Fruit fly (Drosophila melanogaster) whole organism, prepupa: ENCODE measurements around the gene CG4174.

ENCODE experiments used
- CG10631 ChIP-seq: fragments of 200-800 bp; sonication (Bioruptor generic); optimal IDR thresholded peaks from 2 replicates; lab custom pipeline; 2016; ENCODE audit warnings: missing biosample characterization, missing genetic modification characterization
- CG1621 ChIP-seq: fragments of 200-800 bp; sonication (Bioruptor generic); optimal IDR thresholded peaks from 3 replicates; lab custom pipeline; 2018; ENCODE audit warnings: missing biosample characterization, mild to moderate bottlenecking, missing genetic modification characterization
- CG16779 ChIP-seq: fragments of 200-800 bp; sonication (Bioruptor generic); optimal IDR thresholded peaks from 3 replicates; lab custom pipeline; 2017; ENCODE audit warnings: missing biosample characterization, mild to moderate bottlenecking, missing genetic modification characterization
- CG3032 ChIP-seq: fragments of 200-800 bp; optimal IDR thresholded peaks from 2 replicates; lab custom pipeline; 2019; ENCODE audit warnings: missing biosample characterization, mild to moderate bottlenecking, missing genetic modification characterization, moderate library complexity
- CG32006 ChIP-seq: fragments of 200-800 bp; sonication (Bioruptor generic); optimal IDR thresholded peaks from 3 replicates; lab custom pipeline; 2017; ENCODE audit warnings: missing biosample characterization, mild to moderate bottlenecking, missing genetic modification characterization
- CG3919 ChIP-seq: fragments of 200-800 bp; sonication (Bioruptor generic); optimal IDR thresholded peaks from 3 replicates; lab custom pipeline; 2016; ENCODE audit warnings: missing biosample characterization, missing genetic modification characterization
- CG4318 ChIP-seq: fragments of 200-800 bp; sonication (Bioruptor generic); optimal IDR thresholded peaks from 3 replicates; lab custom pipeline; 2017; ENCODE audit warnings: missing biosample characterization, mild to moderate bottlenecking, missing genetic modification characterization
- CG6163 ChIP-seq: fragments of 200-800 bp; sonication (Bioruptor generic); IDR thresholded peaks from 3 replicates; pipeline ENCODE4 v1.3.6; 2022; ENCODE audit warnings: missing biosample characterization, missing genetic modification characterization
- CG6792 ChIP-seq: fragments of 200-800 bp; sonication (Bioruptor generic); optimal IDR thresholded peaks from 3 replicates; lab custom pipeline; 2016; ENCODE audit warnings: missing biosample characterization, missing genetic modification characterization
- CG6854 ChIP-seq: fragments of 200-800 bp; sonication (Bioruptor generic); optimal IDR thresholded peaks from 2 replicates; lab custom pipeline; 2017; ENCODE audit warnings: missing biosample characterization, mild to moderate bottlenecking, missing genetic modification characterization
- CG8119 ChIP-seq: fragments of 200-800 bp; sonication (Bioruptor generic); IDR thresholded peaks from 3 replicates; pipeline ENCODE4 v1.3.6; 2022; ENCODE audit warnings: missing biosample characterization, missing genetic modification characterization
- CG8319 ChIP-seq: fragments of 200-800 bp; sonication (Bioruptor generic); optimal IDR thresholded peaks from 3 replicates; lab custom pipeline; 2016; ENCODE audit warnings: missing biosample characterization, missing genetic modification characterization
- CG9139 ChIP-seq: fragments of 200-800 bp; sonication (Bioruptor generic); optimal IDR thresholded peaks from 3 replicates; lab custom pipeline; 2017; ENCODE audit warnings: missing biosample characterization, mild to moderate bottlenecking, missing genetic modification characterization
- Eip75B ChIP-seq: fragments of 200-800 bp; sonication (Bioruptor generic); optimal IDR thresholded peaks from 3 replicates; lab custom pipeline; 2016; ENCODE audit warnings: missing biosample characterization, missing genetic modification characterization
- Eip78C ChIP-seq: fragments of 200-800 bp; sonication (Bioruptor generic); peaks from one replicate; lab custom pipeline; 2016; ENCODE audit warnings: missing biosample characterization, missing genetic modification characterization
- Eip93F ChIP-seq: fragments of 200-800 bp; sonication (Bioruptor generic); optimal IDR thresholded peaks from 2 replicates; lab custom pipeline; 2016; ENCODE audit warnings: missing biosample characterization, mild to moderate bottlenecking, missing genetic modification characterization
- Ets21C ChIP-seq: fragments of 200-800 bp; sonication (Bioruptor generic); optimal IDR thresholded peaks from 3 replicates; lab custom pipeline; 2016; ENCODE audit warnings: missing biosample characterization, missing genetic modification characterization
- Gug ChIP-seq: fragments of 200-800 bp; sonication (Bioruptor generic); IDR thresholded peaks from 2 replicates; pipeline ENCODE4 v1.3.6; 2022; ENCODE audit warnings: missing biosample characterization, missing genetic modification characterization
- Met ChIP-seq: fragments of 200-800 bp; sonication (Bioruptor generic); optimal IDR thresholded peaks from 3 replicates; lab custom pipeline; 2016; ENCODE audit warnings: missing biosample characterization, missing genetic modification characterization
- OdsH ChIP-seq: fragments of 200-800 bp; sonication (Bioruptor generic); optimal IDR thresholded peaks from 3 replicates; lab custom pipeline; 2016; ENCODE audit warnings: missing biosample characterization, missing genetic modification characterization
- Sox102F ChIP-seq: fragments of 200-800 bp; sonication (Bioruptor generic); optimal IDR thresholded peaks from 2 replicates; lab custom pipeline; 2016; ENCODE audit warnings: missing biosample characterization, mild to moderate bottlenecking, missing genetic modification characterization
- Sox14 ChIP-seq: fragments of 200-800 bp; sonication (Bioruptor generic); optimal IDR thresholded peaks from 3 replicates; lab custom pipeline; 2016; ENCODE audit warnings: missing biosample characterization, missing genetic modification characterization
- Sox15 ChIP-seq: fragments of 200-800 bp; sonication (Bioruptor generic); optimal IDR thresholded peaks from 3 replicates; lab custom pipeline; 2016; ENCODE audit warnings: missing biosample characterization, missing genetic modification characterization
- achi ChIP-seq: fragments of 200-800 bp; sonication (Bioruptor generic); optimal IDR thresholded peaks from 3 replicates; lab custom pipeline; 2016; ENCODE audit warnings: missing biosample characterization, missing genetic modification characterization
- cyc ChIP-seq: fragments of 200-800 bp; sonication (Bioruptor generic); optimal IDR thresholded peaks from 3 replicates; lab custom pipeline; 2016; ENCODE audit warnings: missing biosample characterization, missing genetic modification characterization
- dsx ChIP-seq: fragments of 200-800 bp; optimal IDR thresholded peaks from 3 replicates; lab custom pipeline; 2019; ENCODE audit warnings: missing biosample characterization, mild to moderate bottlenecking, missing genetic modification characterization, moderate library complexity; ENCODE audit not compliant: poor library complexity, severe bottlenecking
- eg ChIP-seq: fragments of 200-800 bp; sonication (Bioruptor generic); IDR thresholded peaks from 3 replicates; pipeline ENCODE4 v1.3.6; 2022; ENCODE audit warnings: missing biosample characterization, missing genetic modification characterization
- esn ChIP-seq: fragments of 200-800 bp; sonication (Bioruptor generic); optimal IDR thresholded peaks from 2 replicates; lab custom pipeline; 2016; ENCODE audit warnings: missing biosample characterization, mild to moderate bottlenecking, missing genetic modification characterization, moderate library complexity
- fkh ChIP-seq: fragments of 200-800 bp; sonication (Bioruptor generic); optimal IDR thresholded peaks from 3 replicates; lab custom pipeline; 2017; ENCODE audit warnings: missing biosample characterization, mild to moderate bottlenecking, missing genetic modification characterization, moderate library complexity
- lz ChIP-seq: fragments of 200-800 bp; sonication (Bioruptor generic); optimal IDR thresholded peaks from 3 replicates; lab custom pipeline; 2016; ENCODE audit warnings: missing biosample characterization, missing genetic modification characterization
- net ChIP-seq: fragments of 200-800 bp; sonication (Bioruptor generic); optimal IDR thresholded peaks from 3 replicates; lab custom pipeline; 2016; ENCODE audit warnings: missing biosample characterization, missing genetic modification characterization
- salr ChIP-seq, 2 experiments: fragments of 200-800 bp; sonication (Bioruptor generic); optimal IDR thresholded peaks; 3 replicates each; lab custom pipeline; 2016 to 2018; ENCODE audit warnings: missing biosample characterization in 2 of 2, missing genetic modification characterization in 2 of 2, mild to moderate bottlenecking in 1 of 2
- spab ChIP-seq: fragments of 200-800 bp; sonication (Bioruptor generic); optimal IDR thresholded peaks from 2 replicates; lab custom pipeline; 2017; ENCODE audit warnings: missing biosample characterization, mild to moderate bottlenecking, missing genetic modification characterization, missing genetic modification reagents
- ss ChIP-seq, 2 experiments: fragments of 200-800 bp; sonication (Bioruptor generic); optimal IDR thresholded peaks; 2 replicates in 1 of 2; 3 replicates in 1 of 2; lab custom pipeline; 2017 to 2018; ENCODE audit warnings: mild to moderate bottlenecking in 2 of 2, missing biosample characterization in 2 of 2, missing genetic modification characterization in 2 of 2, moderate library complexity in 1 of 2
- svp ChIP-seq: fragments of 200-800 bp; sonication (Bioruptor generic); peaks from one replicate; lab custom pipeline; 2016; ENCODE audit warnings: missing biosample characterization, missing genetic modification characterization
- topi ChIP-seq: fragments of 200-800 bp; sonication (Bioruptor generic); optimal IDR thresholded peaks from 3 replicates; lab custom pipeline; 2016; ENCODE audit warnings: missing biosample characterization, missing genetic modification characterization

CG4174 gene

DNA sequence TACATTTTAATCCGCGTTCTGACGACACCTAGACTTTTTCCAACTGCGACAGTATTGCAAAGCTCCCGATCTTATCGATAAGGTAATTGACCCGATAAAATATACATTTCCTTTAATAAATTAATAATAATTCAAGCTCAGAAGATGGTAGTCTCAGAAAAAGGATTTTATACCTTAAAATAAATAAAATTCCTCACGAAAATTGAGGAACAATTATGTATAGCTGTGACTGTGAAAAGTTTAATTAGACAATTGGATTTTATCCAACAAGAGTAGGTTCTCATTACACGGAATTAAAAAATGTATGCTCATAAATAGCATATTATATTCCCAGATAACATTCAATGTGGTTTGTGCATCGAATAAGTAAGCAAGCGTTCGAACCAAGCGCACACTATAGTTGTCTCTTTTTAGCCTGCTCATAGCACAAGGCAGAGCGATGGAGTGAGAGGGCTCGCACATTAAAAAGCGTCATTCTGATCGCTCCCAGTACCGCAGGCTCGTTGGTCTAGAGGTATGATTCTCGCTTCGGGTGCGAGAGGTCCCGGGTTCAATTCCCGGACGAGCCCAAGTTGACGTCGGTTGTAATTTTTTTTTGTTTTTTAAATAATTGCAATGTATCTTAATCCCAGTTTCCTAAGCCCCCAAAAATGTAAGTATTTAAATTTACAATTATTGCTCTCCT, at the start of gene CG4174, which contains the start of gene CG13380:
Gene CG4174, minus strand, starts transcription at position 51 of the 685 bp plus-strand sequence.
Gene CG13380, minus strand, starts transcription at position 51 of the 685 bp plus-strand sequence.
- TF ChIP-seq CG8119 (GFP tag; lab: Robert Waterston, UW) (no peak), svp (GFP tag; lab: Kevin White, UChicago) (peak; percentile 67)
- TF ChIP-seq, all 60 proteins: peak for 1

DNA sequence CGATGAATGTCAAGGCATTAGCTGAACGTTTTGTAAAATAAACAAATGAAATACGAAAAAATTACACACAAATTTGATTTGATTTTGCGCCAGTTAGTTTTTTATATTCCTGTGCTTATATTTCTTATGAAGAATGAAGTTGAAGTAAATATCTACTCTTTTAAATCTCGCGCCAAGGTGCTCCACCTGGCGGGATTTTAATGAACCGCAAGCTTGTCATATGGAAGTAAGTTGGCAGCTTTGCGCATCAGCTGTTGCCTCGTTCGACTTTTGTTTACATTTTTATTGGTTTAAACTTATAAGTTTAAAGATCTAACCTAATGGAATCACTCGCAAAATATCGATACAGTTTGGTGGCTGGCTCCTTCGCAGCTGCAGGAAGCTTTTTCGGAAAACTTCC, 49.4 kb upstream of the CG4174 start, which contains the start of gene CG42495:
Gene CG42495, plus strand, starts transcription at position 247 of the 400 bp plus-strand sequence.
- TF ChIP-seq cyc (GFP tag; lab: Kevin White, UChicago) (peak; percentile 2), esn (GFP tag; lab: Kevin White, UChicago) (peak; percentile 7), CG8319 (GFP tag; lab: Kevin White, UChicago) (no peak), Eip78C (GFP tag; lab: Kevin White, UChicago) (peak; percentile 45), CG3032 (tag; lab: Kevin White, UChicago) (no peak), fkh (GFP tag; lab: Kevin White, UChicago) (peak; percentile 87), Sox14 (GFP tag; lab: Kevin White, UChicago) (peak; percentile 45), svp (GFP tag; lab: Kevin White, UChicago) (peak; percentile 79), CG1621 (tag; lab: Kevin White, UChicago) (no peak), achi (GFP tag; lab: Kevin White, UChicago) (peak; percentile 11), CG3919 (no peak), spab (GFP tag; lab: Kevin White, UChicago) (no peak), Ets21C (GFP tag; lab: Kevin White, UChicago) (no peak)

DNA sequence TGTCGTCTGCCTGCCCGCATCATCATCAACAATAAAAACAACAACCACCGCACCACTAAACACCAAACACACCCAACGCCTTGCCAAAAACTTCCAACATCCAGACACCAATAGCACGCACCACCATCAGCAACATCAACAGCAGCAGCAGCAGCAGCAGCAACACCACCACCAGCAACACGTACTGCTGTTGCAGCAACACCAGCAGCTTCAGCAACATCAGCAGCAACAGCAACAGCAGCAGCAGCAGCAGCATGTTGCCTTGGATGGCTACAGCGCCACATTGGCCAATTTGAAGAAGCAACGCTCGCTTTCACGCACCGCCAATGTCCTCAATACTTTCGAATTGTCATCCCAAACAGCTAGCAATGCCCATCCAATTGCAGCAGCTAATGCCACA, 47.9 kb upstream of the CG4174 start:
- no peak for TF ChIP-seq topi
- peak; percentile 35 for TF ChIP-seq CG3919

DNA sequence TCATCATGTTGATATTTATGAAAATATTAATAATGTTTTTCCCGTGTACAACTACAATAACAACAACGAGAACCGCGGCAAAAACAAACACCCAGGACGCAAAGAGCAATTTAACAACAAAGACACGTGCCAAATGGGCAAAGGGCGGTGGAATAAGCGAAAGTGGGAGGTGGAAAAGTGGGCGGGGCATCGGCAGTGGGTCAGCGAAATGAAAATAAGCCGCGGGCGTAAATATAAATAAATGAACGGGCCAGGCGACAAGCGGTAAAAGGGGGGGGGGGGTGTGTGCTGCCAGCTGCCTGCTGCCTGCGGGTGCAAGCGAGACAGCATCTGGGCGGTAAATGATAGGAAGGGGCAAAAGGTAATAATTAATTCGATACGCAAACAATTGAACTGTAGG, 36.0 kb upstream of the CG4174 start:
- TF ChIP-seq fkh (GFP tag; lab: Kevin White, UChicago) (peak; percentile 10), ss (GFP tag; optimal IDR thresholded peaks at IDR 0.05; lab: Kevin White, UChicago) (no peak), Eip78C (GFP tag; lab: Kevin White, UChicago) (peak; percentile 30), Eip93F (GFP tag; lab: Kevin White, UChicago) (no peak), OdsH (no peak)

DNA sequence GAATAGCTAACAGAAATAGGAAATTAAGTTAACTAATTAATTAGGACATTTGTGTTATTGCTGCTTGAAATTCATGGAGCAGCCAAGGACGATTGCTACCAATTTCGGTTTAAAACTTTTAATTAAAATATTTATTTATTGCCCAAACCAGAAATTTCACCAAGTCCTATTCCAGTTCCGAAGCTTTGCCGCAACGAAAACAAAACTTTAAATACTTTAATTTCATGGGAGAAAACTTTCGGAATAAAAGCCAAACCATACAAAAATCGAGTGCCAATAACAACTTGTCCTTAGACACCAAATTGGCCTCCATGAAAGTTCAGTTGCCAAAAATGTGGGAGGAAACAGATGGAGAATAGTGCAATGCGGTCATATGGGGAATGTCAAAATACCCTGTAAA, 25.5 kb upstream of the CG4174 start:
- no peak for TF ChIP-seq CG3032 (tag; lab: Kevin White, UChicago)
- no peak for TF ChIP-seq achi (GFP tag; lab: Kevin White, UChicago)
- TF ChIP-seq Met (GFP tag; lab: Kevin White, UChicago): no peak
- TF ChIP-seq lz (GFP tag; lab: Kevin White, UChicago): no peak
- TF ChIP-seq CG3919: no peak

DNA sequence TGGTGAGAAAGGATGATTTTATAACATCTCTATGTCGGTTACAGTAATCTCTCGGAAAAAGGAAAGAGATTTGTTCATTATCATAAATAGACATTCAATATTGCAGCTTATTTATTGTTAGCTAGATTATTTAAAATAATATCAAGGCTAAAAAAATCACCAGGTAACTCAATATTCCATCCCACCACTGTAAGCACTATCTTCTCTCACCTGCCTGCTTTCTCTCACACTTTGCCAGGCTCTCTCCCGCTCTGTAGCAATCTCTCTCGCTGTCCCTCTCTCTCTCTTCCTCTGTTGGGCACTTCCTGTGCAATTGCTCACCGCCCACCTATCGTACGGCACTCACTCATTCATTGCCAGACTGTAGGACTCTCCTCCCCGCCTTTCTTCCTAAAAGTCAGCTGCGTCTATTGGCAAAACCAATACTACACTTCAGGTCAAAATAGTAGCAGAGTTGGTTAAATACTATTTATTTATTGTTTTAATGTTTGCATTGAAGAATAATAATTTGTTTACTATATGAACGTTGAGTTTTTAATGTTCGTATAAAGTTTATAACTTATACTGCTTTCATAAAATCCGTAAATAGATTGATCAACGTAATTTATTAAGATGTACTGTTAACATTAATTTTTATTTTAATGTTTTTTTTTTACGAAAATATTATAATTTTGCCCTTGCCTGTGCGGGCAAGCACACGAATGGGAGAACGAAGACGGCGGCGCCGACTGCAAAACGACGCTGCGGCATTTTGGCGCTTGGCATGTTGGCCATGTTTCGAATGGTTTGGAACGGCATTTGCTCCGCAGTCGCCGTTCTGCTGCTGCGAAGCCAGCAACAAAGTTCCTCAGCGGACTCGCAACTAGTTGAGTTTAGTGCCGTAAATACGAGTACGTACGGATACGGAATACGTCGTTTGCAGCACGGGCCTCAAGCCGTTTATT, 23.1 kb upstream of the CG4174 start:
- TF ChIP-seq fkh (GFP tag; lab: Kevin White, UChicago): peak; percentile 54
- TF ChIP-seq esn (GFP tag; lab: Kevin White, UChicago): peak; percentile 88
- peak; percentile 76 for TF ChIP-seq CG6792 (GFP tag; lab: Kevin White, UChicago)
- TF ChIP-seq Gug: peak; percentile 98
- peak; percentile 92 for TF ChIP-seq svp (GFP tag; lab: Kevin White, UChicago)
- peak; percentile 95 for TF ChIP-seq CG4318 (GFP tag; lab: Kevin White, UChicago)
- peak; percentile 95 for TF ChIP-seq achi (GFP tag; lab: Kevin White, UChicago)
- TF ChIP-seq CG16779 (tag; lab: Kevin White, UChicago): peak; percentile 81
- TF ChIP-seq CG10631 (GFP tag; lab: Kevin White, UChicago): peak; percentile 84
- peak; percentile 94 for TF ChIP-seq CG32006 (GFP tag; lab: Kevin White, UChicago)
- peak; percentile 81 for TF ChIP-seq CG8319 (GFP tag; lab: Kevin White, UChicago)
- TF ChIP-seq CG6854: peak; percentile 56
- peak; percentile 97 for TF ChIP-seq CG8119 (GFP tag; lab: Robert Waterston, UW)
- peak; percentile 99 for TF ChIP-seq eg (GFP tag; lab: Robert Waterston, UW)
- peak; percentile 87 for TF ChIP-seq Sox102F (GFP tag; lab: Kevin White, UChicago)
- TF ChIP-seq net (GFP tag; lab: Kevin White, UChicago): peak; percentile 87
- TF ChIP-seq Ets21C (GFP tag; lab: Kevin White, UChicago): peak; percentile 83
- TF ChIP-seq Sox15 (GFP tag; lab: Kevin White, UChicago): peak; percentile 88
- TF ChIP-seq dsx (GFP tag; lab: Kevin White, UChicago): peak; percentile 68
- peak; percentile 84 for TF ChIP-seq lz (GFP tag; lab: Kevin White, UChicago)
- TF ChIP-seq salr (GFP tag; optimal IDR thresholded peaks at IDR 0.05; lab: Kevin White, UChicago): peak; percentile 74 to 92
- peak; percentile 85 for TF ChIP-seq Eip75B (GFP tag; lab: Kevin White, UChicago)
- peak; percentile 99 for TF ChIP-seq CG6163 (GFP tag; lab: Robert Waterston, UW)
- TF ChIP-seq CG9139 (GFP tag; lab: Kevin White, UChicago): peak; percentile 56
